Fruit fly (Drosophila melanogaster) whole organism, embryonic: ENCODE measurements around the gene CRAT.

ENCODE experiments used
- Ada2b ChIP-seq: fragments of 200-800 bp; sonication (Bioruptor generic); IDR thresholded peaks from 2 replicates; pipeline ENCODE4 v1.3.6; 2022; ENCODE audit warnings: missing biosample characterization, missing genetic modification characterization
- Adf1 ChIP-seq: fragments of 200-800 bp; sonication (Bioruptor generic); IDR thresholded peaks from 2 replicates; pipeline ENCODE4 v1.3.6; 2022; ENCODE audit warnings: missing biosample characterization, missing genetic modification characterization
- Asciz ChIP-seq: fragments of 200-800 bp; sonication (Bioruptor generic); optimal IDR thresholded peaks from 2 replicates; lab custom pipeline; 2017; ENCODE audit warnings: missing biosample characterization, mild to moderate bottlenecking, missing genetic modification characterization, missing genetic modification reagents
- Bteb2 ChIP-seq: fragments of 200-800 bp; sonication (Bioruptor generic); optimal IDR thresholded peaks from 2 replicates; lab custom pipeline; 2016; ENCODE audit warnings: missing biosample characterization, missing genetic modification characterization
- CG10431 ChIP-seq: fragments of 200-800 bp; sonication (Bioruptor generic); optimal IDR thresholded peaks from 3 replicates; lab custom pipeline; 2018; ENCODE audit warnings: missing biosample characterization, mild to moderate bottlenecking, missing genetic modification characterization
- CG10543 ChIP-seq: fragments of 200-800 bp; sonication (Bioruptor generic); optimal IDR thresholded peaks from 3 replicates; lab custom pipeline; 2017; ENCODE audit warnings: missing biosample characterization, mild to moderate bottlenecking, missing genetic modification characterization, moderate library complexity
- CG10654 ChIP-seq: fragments of 200-800 bp; sonication (Bioruptor generic); optimal IDR thresholded peaks from 2 replicates; lab custom pipeline; 2016; ENCODE audit warnings: missing biosample characterization, missing genetic modification characterization
- CG10979 ChIP-seq: fragments of 200-800 bp; sonication (Bioruptor generic); optimal IDR thresholded peaks from 2 replicates; lab custom pipeline; 2018; ENCODE audit warnings: missing biosample characterization, mild to moderate bottlenecking, missing genetic modification characterization, moderate library complexity
- CG11085 ChIP-seq: fragments of 200-800 bp; sonication (Bioruptor generic); IDR thresholded peaks from 2 replicates; pipeline ENCODE4 v1.3.6; 2022; ENCODE audit warnings: missing biosample characterization, missing genetic modification characterization
- CG11093 ChIP-seq: fragments of 200-800 bp; sonication (Bioruptor generic); IDR thresholded peaks from 3 replicates; pipeline ENCODE4 v1.3.6; 2022; ENCODE audit warnings: missing biosample characterization, missing genetic modification characterization
- CG11723 ChIP-seq: fragments of 200-800 bp; sonication (Bioruptor generic); optimal IDR thresholded peaks from 2 replicates; lab custom pipeline; 2017; ENCODE audit warnings: missing biosample characterization, mild to moderate bottlenecking, missing genetic modification characterization
- CG12942 ChIP-seq: fragments of 200-800 bp; sonication (Bioruptor generic); optimal IDR thresholded peaks from 3 replicates; lab custom pipeline; 2016; ENCODE audit warnings: missing biosample characterization, missing genetic modification characterization
- CG13894 ChIP-seq: fragments of 200-800 bp; sonication (Bioruptor generic); optimal IDR thresholded peaks from 3 replicates; lab custom pipeline; 2018; ENCODE audit warnings: missing biosample characterization, mild to moderate bottlenecking, missing genetic modification characterization, moderate library complexity
- CG14441 ChIP-seq: fragments of 200-800 bp; sonication (Bioruptor generic); IDR thresholded peaks from 2 replicates; pipeline ENCODE4 v1.3.6; 2022; ENCODE audit warnings: missing biosample characterization, missing genetic modification characterization
- CG14965 ChIP-seq: fragments of 200-800 bp; sonication (Bioruptor generic); optimal IDR thresholded peaks from 2 replicates; lab custom pipeline; 2016; ENCODE audit warnings: missing biosample characterization, missing genetic modification characterization, borderline replicate concordance
- CG15269 ChIP-seq: fragments of 200-800 bp; sonication (Bioruptor generic); optimal IDR thresholded peaks from 2 replicates; lab custom pipeline; 2018; ENCODE audit warnings: missing biosample characterization, mild to moderate bottlenecking, missing genetic modification characterization, moderate library complexity
- CG17328 ChIP-seq: fragments of 200-800 bp; sonication (Bioruptor generic); IDR thresholded peaks from 2 replicates; pipeline ENCODE4 v1.3.6; 2022; ENCODE audit warnings: missing biosample characterization, missing genetic modification characterization
- CG18764 ChIP-seq: fragments of 200-800 bp; sonication (Bioruptor generic); optimal IDR thresholded peaks from 3 replicates; lab custom pipeline; 2016; ENCODE audit warnings: missing biosample characterization, missing genetic modification characterization
- CG30431 ChIP-seq: fragments of 200-800 bp; sonication (Bioruptor generic); optimal IDR thresholded peaks from 2 replicates; lab custom pipeline; 2017; ENCODE audit warnings: missing biosample characterization, missing genetic modification characterization
- CG34224 ChIP-seq: fragments of 200-800 bp; sonication (Bioruptor generic); IDR thresholded peaks from 3 replicates; pipeline ENCODE4 v1.3.6; 2022; ENCODE audit warnings: missing biosample characterization, missing genetic modification characterization; ENCODE audit not compliant: partially characterized antibody
- CG34422 ChIP-seq: fragments of 200-800 bp; sonication (Bioruptor generic); IDR thresholded peaks from 3 replicates; pipeline ENCODE4 v1.3.6; 2022; ENCODE audit warnings: missing biosample characterization, missing genetic modification characterization
- CG4820 ChIP-seq: fragments of 200-800 bp; sonication (Bioruptor generic); optimal IDR thresholded peaks from 3 replicates; lab custom pipeline; 2016; ENCODE audit warnings: missing biosample characterization, missing genetic modification characterization
- CG4854 ChIP-seq: fragments of 200-800 bp; sonication (Bioruptor generic); optimal IDR thresholded peaks from 2 replicates; lab custom pipeline; 2016; ENCODE audit warnings: missing biosample characterization, missing genetic modification characterization, inconsistent platforms
- CG8765 ChIP-seq: fragments of 200-800 bp; sonication (Bioruptor generic); IDR thresholded peaks from 2 replicates; pipeline ENCODE4 v1.3.6; 2022; ENCODE audit warnings: missing biosample characterization, missing genetic modification characterization
- CG9797 ChIP-seq: fragments of 200-800 bp; sonication (Bioruptor generic); optimal IDR thresholded peaks from 3 replicates; lab custom pipeline; 2018; ENCODE audit warnings: missing biosample characterization, mild to moderate bottlenecking, missing genetic modification characterization
- CHES-1-like ChIP-seq: fragments of 200-800 bp; sonication (Bioruptor generic); optimal IDR thresholded peaks from 2 replicates; lab custom pipeline; 2016; ENCODE audit warnings: missing biosample characterization, missing genetic modification characterization
- Dbx ChIP-seq: fragments of 200-800 bp; sonication (Bioruptor generic); IDR thresholded peaks from 3 replicates; pipeline ENCODE4 v1.3.6; 2022; ENCODE audit warnings: missing biosample characterization, missing genetic modification characterization
- Dref ChIP-seq: fragments of 200-800 bp; sonication (Bioruptor generic); IDR thresholded peaks from 2 replicates; pipeline ENCODE4 v1.3.6; 2022; ENCODE audit warnings: missing biosample characterization, missing genetic modification characterization
- Fer1 ChIP-seq: fragments of 200-800 bp; sonication (Bioruptor generic); optimal IDR thresholded peaks from 2 replicates; lab custom pipeline; 2017; ENCODE audit warnings: missing biosample characterization, mild to moderate bottlenecking, missing genetic modification characterization
- Gug ChIP-seq: fragments of 200-800 bp; sonication (Bioruptor generic); IDR thresholded peaks from 4 replicates; pipeline ENCODE4 v1.3.6; 2022; ENCODE audit warnings: missing biosample characterization, missing genetic modification characterization
- Hmr ChIP-seq: fragments of 200-800 bp; sonication (Bioruptor generic); optimal IDR thresholded peaks from 3 replicates; lab custom pipeline; 2017; ENCODE audit warnings: mild to moderate bottlenecking, missing biosample characterization, missing genetic modification reagents, missing genetic modification characterization
- Jarid2 ChIP-seq: fragments of 200-800 bp; sonication (Bioruptor generic); optimal IDR thresholded peaks from 3 replicates; lab custom pipeline; 2017; ENCODE audit warnings: mild to moderate bottlenecking, missing biosample characterization, missing genetic modification reagents, missing genetic modification characterization
- NC2β ChIP-seq: fragments of 200-800 bp; sonication (Bioruptor generic); optimal IDR thresholded peaks from 2 replicates; lab custom pipeline; 2016; ENCODE audit warnings: missing biosample characterization, missing genetic modification characterization
- Rfx ChIP-seq: fragments of 200-800 bp; sonication (Bioruptor generic); IDR thresholded peaks from 2 replicates; pipeline ENCODE4 v1.3.6; 2022; ENCODE audit warnings: missing biosample characterization, missing genetic modification characterization
- Vsx1 ChIP-seq: fragments of 200-800 bp; sonication (Bioruptor generic); optimal IDR thresholded peaks from 2 replicates; lab custom pipeline; 2017; ENCODE audit warnings: missing biosample characterization, mild to moderate bottlenecking, missing genetic modification characterization, missing genetic modification reagents
- bigmax ChIP-seq: fragments of 200-800 bp; sonication (Bioruptor generic); optimal IDR thresholded peaks from 2 replicates; lab custom pipeline; 2018; ENCODE audit warnings: missing biosample characterization, mild to moderate bottlenecking, missing genetic modification characterization
- dm ChIP-seq: fragments of 200-800 bp; sonication (Bioruptor generic); optimal IDR thresholded peaks from 3 replicates; lab custom pipeline; 2016; ENCODE audit warnings: missing biosample characterization, missing genetic modification characterization
- exex ChIP-seq: fragments of 200-800 bp; sonication (Bioruptor generic); optimal IDR thresholded peaks from 4 replicates; lab custom pipeline; 2018; ENCODE audit warnings: missing biosample characterization, mild to moderate bottlenecking, missing genetic modification characterization, moderate library complexity
- fru ChIP-seq: fragments of >200 bp; optimal IDR thresholded peaks from 2 replicates; lab custom pipeline; 2017
- ham ChIP-seq: fragments of 200-800 bp; sonication (Bioruptor generic); IDR thresholded peaks from 2 replicates; pipeline ENCODE4 v1.3.6; 2022; ENCODE audit warnings: missing biosample characterization, missing genetic modification characterization
- hth ChIP-seq: fragments of >200 bp; optimal IDR thresholded peaks from 2 replicates; lab custom pipeline; 2017; ENCODE audit warnings: inconsistent platforms
- kah ChIP-seq: fragments of 200-800 bp; sonication (Bioruptor generic); optimal IDR thresholded peaks from 2 replicates; lab custom pipeline; 2018; ENCODE audit warnings: missing biosample characterization, mild to moderate bottlenecking, missing genetic modification characterization
- kay ChIP-seq: fragments of 200-800 bp; sonication (Bioruptor generic); optimal IDR thresholded peaks from 2 replicates; lab custom pipeline; 2016; ENCODE audit warnings: missing biosample characterization, missing genetic modification characterization
- oc ChIP-seq: fragments of 200-800 bp; sonication (Bioruptor generic); optimal IDR thresholded peaks from 2 replicates; lab custom pipeline; 2018; ENCODE audit warnings: missing biosample characterization, mild to moderate bottlenecking, missing genetic modification characterization, moderate library complexity
- pan ChIP-seq, 4 experiments: fragments of >200 bp in 3 of 4; fragments of 200-800 bp in 1 of 4; sonication (Bioruptor generic) in 1 of 4; optimal IDR thresholded peaks in 3 of 4; IDR thresholded peaks in 1 of 4; 2 replicates each; pipeline versions ENCODE4 v1.3.6 to Lab custom; 2017 to 2022; ENCODE audit warnings: missing biosample characterization in 2 of 4, missing genetic modification characterization in 2 of 4, mixed read lengths in 1 of 4
- pzg ChIP-seq: fragments of 200-800 bp; sonication (Bioruptor generic); optimal IDR thresholded peaks from 3 replicates; lab custom pipeline; 2018; ENCODE audit warnings: missing biosample characterization, mild to moderate bottlenecking, missing genetic modification characterization, moderate library complexity
- sd ChIP-seq: fragments of 200-800 bp; sonication (Bioruptor generic); optimal IDR thresholded peaks from 3 replicates; lab custom pipeline; 2018; ENCODE audit warnings: missing biosample characterization, mild to moderate bottlenecking, missing genetic modification characterization, moderate library complexity
- sens-2 ChIP-seq: fragments of 200-800 bp; sonication (Bioruptor generic); IDR thresholded peaks from 2 replicates; pipeline ENCODE4 v1.3.6; 2022; ENCODE audit warnings: missing biosample characterization, missing genetic modification characterization
- tin ChIP-seq: fragments of 200-800 bp; sonication (Bioruptor generic); optimal IDR thresholded peaks from 3 replicates; lab custom pipeline; 2016; ENCODE audit warnings: missing biosample characterization, missing genetic modification characterization
- zfh1 ChIP-seq: fragments of 200-800 bp; sonication (Bioruptor generic); IDR thresholded peaks from 3 replicates; pipeline ENCODE4 v1.3.6; 2022; ENCODE audit warnings: missing biosample characterization, missing genetic modification characterization
- zfh2 ChIP-seq: fragments of 200-800 bp; sonication (Bioruptor generic); optimal IDR thresholded peaks from 2 replicates; lab custom pipeline; 2016; ENCODE audit warnings: missing biosample characterization, missing genetic modification characterization

CRAT gene

DNA sequence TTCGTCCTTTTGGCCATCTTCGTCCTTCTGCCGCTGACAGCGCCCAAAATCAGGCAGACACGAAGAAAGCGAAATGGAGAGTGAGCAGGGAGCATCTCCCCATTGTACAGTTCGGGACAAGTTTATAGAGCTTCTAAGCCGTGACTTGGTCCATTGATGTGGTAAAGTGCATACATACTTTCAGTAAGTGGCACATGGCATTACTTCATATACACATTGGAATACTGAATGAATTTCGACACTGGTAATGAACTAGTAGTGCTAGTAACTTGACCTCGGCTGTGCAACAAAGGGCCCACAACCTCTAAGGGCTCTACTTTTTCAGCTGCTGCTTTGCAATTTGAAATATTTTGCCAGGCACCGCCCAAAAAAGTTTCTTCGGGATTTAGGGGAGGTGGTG is 40.4 kb upstream of the CRAT start (continued):
- TF ChIP-seq CG10431 (GFP tag; lab: Kevin White, UChicago) (no peak), CG12942 (peak; percentile 26), CG11093 (GFP tag; lab: Robert Waterston, UW) (peak; percentile 46; the same call in 1 of the 3 replicates), hth (lab: Kevin White, UChicago) (no peak), fru (lab: Kevin White, UChicago) (no peak), Rfx (peak; percentile 88), Dref (GFP tag; lab: Robert Waterston, UW) (no peak), Gug (GFP tag; lab: Robert Waterston, UW) (peak; percentile 72; the same call in 3 of the 4 replicates), CG9797 (GFP tag; lab: Kevin White, UChicago) (no peak), CG10979 (tag; lab: Kevin White, UChicago) (peak; percentile 60), ham (peak; percentile 33; the same call in 1 of the 2 replicates), Ada2b (GFP tag; lab: Robert Waterston, UW) (peak; percentile 77), CG10543 (GFP tag; lab: Kevin White, UChicago) (peak; percentile 59), CG4854 (GFP tag; lab: Kevin White, UChicago) (peak; percentile 53), Hmr (GFP tag; lab: Kevin White, UChicago) (peak; percentile 93), Asciz (GFP tag; lab: Kevin White, UChicago) (no peak), tin (GFP tag; lab: Kevin White, UChicago) (peak; percentile 64), zfh2 (GFP tag; lab: Kevin White, UChicago) (peak; percentile 66), kay (GFP tag; lab: Kevin White, UChicago) (peak; percentile 52), bigmax (no peak), CHES-1-like (GFP tag; lab: Kevin White, UChicago) (peak; percentile 74), Jarid2 (GFP tag; lab: Kevin White, UChicago) (peak; percentile 1), pzg (GFP tag; lab: Kevin White, UChicago) (peak; percentile 12), Vsx1 (GFP tag; lab: Kevin White, UChicago) (no peak), CG17328 (GFP tag; lab: Robert Waterston, UW) (peak; percentile 81), sd (tag; lab: Kevin White, UChicago) (peak; percentile 52), CG18764 (GFP tag; lab: Kevin White, UChicago) (peak; percentile 48), sens-2 (GFP tag; lab: Robert Waterston, UW) (peak; percentile 70), oc (tag; lab: Kevin White, UChicago) (peak; percentile 3), NC2β (GFP tag; lab: Kevin White, UChicago) (peak; percentile 34), CG8765 (GFP tag; lab: Robert Waterston, UW) (peak; percentile 70; the same call in 1 of the 2 replicates), CG14441 (GFP tag; lab: Robert Waterston, UW) (peak; percentile 79), CG10654 (GFP tag; lab: Kevin White, UChicago) (peak; percentile 71), CG11085 (GFP tag; lab: Robert Waterston, UW) (no peak; the same call in 1 of the 2 replicates), CG34422 (GFP tag; lab: Robert Waterston, UW) (peak; percentile 89), Fer1 (peak; percentile 90), Bteb2 (GFP tag; lab: Kevin White, UChicago) (peak; percentile 66), zfh1 (peak; percentile 81), CG4820 (GFP tag; lab: Kevin White, UChicago) (peak; percentile 52), CG14965 (GFP tag; lab: Kevin White, UChicago) (no peak), pan (optimal IDR thresholded peaks at IDR 0.05; lab: Kevin White, UChicago) (no peak), pan (GFP tag; optimal IDR thresholded peaks at IDR 0.05 in 1 of 2, IDR thresholded peaks at IDR 0.05 in 1 of 2) (peak in 1 of 2 experiments; percentile 86), Adf1 (peak; percentile 49), CG11723 (GFP tag; lab: Kevin White, UChicago) (peak; percentile 35), Dbx (peak; percentile 87), kah (GFP tag; lab: Kevin White, UChicago) (no peak), dm (GFP tag; lab: Kevin White, UChicago) (peak; percentile 17), CG13894 (tag; lab: Kevin White, UChicago) (peak; percentile 92), CG30431 (GFP tag; lab: Kevin White, UChicago) (peak; percentile 63), CG34224 (GFP tag; lab: Robert Waterston, UW) (no peak), CG15269 (peak; percentile 79), exex (tag; lab: Kevin White, UChicago) (peak; percentile 26)
